Worm (Caenorhabditis elegans) whole organism, mixed stage, embryonic: ENCODE measurements around the gene F20B6.5.
"Not testable (repeated sequence)": the region's sequence is repeated elsewhere in the genome, so short reads cannot be mapped to it uniquely, and the experiment has no call there.

ENCODE experiments used
- M03D4.4 ChIP-seq: sonication (generic microtip); optimal IDR thresholded peaks from 2 replicates; lab custom pipeline; 2017; ENCODE audit warnings: mild to moderate bottlenecking, missing genetic modification characterization, missing compliant biosample characterization
- bed-3 ChIP-seq: fragments of 200-800 bp; sonication (Bioruptor generic); optimal IDR thresholded peaks from 3 replicates; lab custom pipeline; 2018; ENCODE audit warnings: mild to moderate bottlenecking, missing genetic modification characterization, moderate library complexity, missing compliant biosample characterization
- blmp-1 ChIP-seq: fragments of 150-350 bp; optimal IDR thresholded peaks from 2 replicates; lab custom pipeline; 2014; ENCODE audit warnings: missing biosample characterization, missing genetic modification characterization
- ceh-43 ChIP-seq: fragments of 200-800 bp; sonication (Bioruptor generic); optimal IDR thresholded peaks from 2 replicates; lab custom pipeline; 2018; ENCODE audit warnings: mild to moderate bottlenecking, missing genetic modification characterization, moderate library complexity, missing compliant biosample characterization
- ceh-83 ChIP-seq: fragments of 200-800 bp; sonication (Bioruptor generic); optimal IDR thresholded peaks from 2 replicates; lab custom pipeline; 2018; ENCODE audit warnings: mild to moderate bottlenecking, missing genetic modification characterization, missing compliant biosample characterization
- ces-1 ChIP-seq: fragments of 150-350 bp; optimal IDR thresholded peaks from 2 replicates; lab custom pipeline; 2014; ENCODE audit warnings: missing biosample characterization, missing genetic modification reagents, missing genetic modification characterization
- cnd-1 ChIP-seq: fragments of 200-800 bp; sonication (Bioruptor generic); optimal IDR thresholded peaks from 2 replicates; lab custom pipeline; 2018; ENCODE audit warnings: mild to moderate bottlenecking, missing genetic modification characterization, missing compliant biosample characterization
- drap-1 ChIP-seq: fragments of 200-800 bp; sonication (Bioruptor generic); optimal IDR thresholded peaks from 3 replicates; lab custom pipeline; 2018; ENCODE audit warnings: mild to moderate bottlenecking, missing genetic modification characterization, missing compliant biosample characterization
- elt-1 ChIP-seq: sonication (generic microtip); optimal IDR thresholded peaks from 2 replicates; lab custom pipeline; 2017; ENCODE audit warnings: missing genetic modification characterization, mild to moderate bottlenecking, missing compliant biosample characterization, antibody characterized with exemption, moderate library complexity, borderline replicate concordance; ENCODE audit not compliant: insufficient read depth
- elt-3 ChIP-seq: fragments of 150-350 bp; optimal IDR thresholded peaks from 2 replicates; lab custom pipeline; 2014; ENCODE audit warnings: missing biosample characterization, missing genetic modification characterization
- ham-2 ChIP-seq: fragments of 200-800 bp; sonication (Bioruptor generic); optimal IDR thresholded peaks from 2 replicates; lab custom pipeline; 2018; ENCODE audit warnings: mild to moderate bottlenecking, missing genetic modification characterization, missing compliant biosample characterization
- hlh-1 ChIP-seq: fragments of 150-350 bp; optimal IDR thresholded peaks from 2 replicates; lab custom pipeline; 2014; ENCODE audit warnings: missing biosample characterization, missing genetic modification reagents, missing genetic modification characterization
- lin-13 ChIP-seq: fragments of 150-350 bp; optimal IDR thresholded peaks from 2 replicates; lab custom pipeline; 2014; ENCODE audit warnings: missing biosample characterization, missing genetic modification characterization
- lsy-2 ChIP-seq: fragments of 150-350 bp; optimal IDR thresholded peaks from 2 replicates; lab custom pipeline; 2014; ENCODE audit warnings: missing biosample characterization, missing genetic modification characterization
- mab-5 ChIP-seq: fragments of 150-350 bp; optimal IDR thresholded peaks from 2 replicates; lab custom pipeline; 2014; ENCODE audit warnings: missing biosample characterization, missing genetic modification characterization
- mep-1 ChIP-seq: fragments of 150-350 bp; optimal IDR thresholded peaks from 2 replicates; lab custom pipeline; 2017; ENCODE audit warnings: missing biosample characterization, missing genetic modification reagents, missing genetic modification characterization, inconsistent platforms
- nhr-12 ChIP-seq: fragments of 150-350 bp; optimal IDR thresholded peaks from 2 replicates; lab custom pipeline; 2014; ENCODE audit warnings: missing biosample characterization, missing genetic modification characterization
- nhr-2 ChIP-seq: fragments of 150-350 bp; optimal IDR thresholded peaks from 2 replicates; lab custom pipeline; 2014; ENCODE audit warnings: missing biosample characterization, missing genetic modification characterization
- nhr-237 ChIP-seq: fragments of 150-350 bp; optimal IDR thresholded peaks from 2 replicates; lab custom pipeline; 2014; ENCODE audit warnings: missing biosample characterization, missing genetic modification characterization
- nhr-28 ChIP-seq: fragments of 150-350 bp; optimal IDR thresholded peaks from 2 replicates; lab custom pipeline; 2014; ENCODE audit warnings: missing biosample characterization, missing genetic modification characterization
- nhr-76 ChIP-seq: sonication (generic microtip); optimal IDR thresholded peaks from 2 replicates; lab custom pipeline; 2017; ENCODE audit warnings: missing biosample characterization, missing genetic modification characterization
- pha-4 ChIP-seq: fragments of 150-350 bp; optimal IDR thresholded peaks from 2 replicates; lab custom pipeline; 2018; ENCODE audit warnings: missing biosample characterization, missing genetic modification reagents, missing genetic modification characterization
- sem-2 ChIP-seq: fragments of 200-800 bp; sonication (Bioruptor generic); optimal IDR thresholded peaks from 2 replicates; lab custom pipeline; 2018; ENCODE audit warnings: mild to moderate bottlenecking, missing genetic modification characterization, missing compliant biosample characterization
- snpc-4 ChIP-seq: fragments of 150-350 bp; optimal IDR thresholded peaks from 2 replicates; lab custom pipeline; 2014; ENCODE audit warnings: missing biosample characterization, missing genetic modification characterization
- sptf-1 ChIP-seq: sonication (generic microtip); optimal IDR thresholded peaks from 2 replicates; lab custom pipeline; 2017; ENCODE audit warnings: mild to moderate bottlenecking, missing genetic modification characterization, moderate library complexity, missing compliant biosample characterization
- unc-120 ChIP-seq: sonication (generic microtip); optimal IDR thresholded peaks from 2 replicates; lab custom pipeline; 2017; ENCODE audit warnings: missing genetic modification characterization, missing compliant biosample characterization; ENCODE audit not compliant: poor library complexity, severe bottlenecking
- unc-39 ChIP-seq: fragments of 150-350 bp; optimal IDR thresholded peaks from 2 replicates; lab custom pipeline; 2014; ENCODE audit warnings: missing biosample characterization, missing genetic modification characterization
- unc-62 ChIP-seq: fragments of 150-350 bp; optimal IDR thresholded peaks from 2 replicates; lab custom pipeline; 2014; ENCODE audit warnings: missing biosample characterization, missing genetic modification reagents, missing genetic modification characterization
- ztf-11 ChIP-seq: fragments of 150-350 bp; optimal IDR thresholded peaks from 2 replicates; lab custom pipeline; 2014; ENCODE audit warnings: missing biosample characterization, missing genetic modification characterization

Gene F20B6.5

DNA sequence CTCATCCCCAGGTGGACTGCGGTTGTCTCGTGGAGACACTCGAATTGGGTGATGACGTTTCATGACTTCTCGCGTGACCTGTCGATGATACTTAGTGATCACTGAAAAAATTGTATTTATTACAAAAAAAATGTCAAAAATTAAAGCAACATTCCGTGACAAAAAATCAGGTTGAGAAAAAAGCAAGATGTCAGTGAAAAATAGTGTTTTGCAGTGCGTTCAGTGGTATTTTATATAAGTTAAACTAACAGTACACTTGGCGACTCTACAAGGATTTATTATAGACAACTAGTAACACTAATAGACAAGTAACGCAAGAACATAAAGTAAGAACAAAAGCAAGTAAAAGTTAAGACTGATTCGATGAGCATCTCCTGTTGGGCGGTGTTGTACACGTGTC, at the start of gene F20B6.5:
Gene F20B6.5 (minus strand): TSS at position 101 of the 400 bp plus-strand sequence.
- TF ChIP-seq ceh-83; blmp-1 (tag; lab: Kevin White, UChicago); unc-62 (GFP tag; lab: Kevin White, UChicago): not testable (repeated sequence)

DNA sequence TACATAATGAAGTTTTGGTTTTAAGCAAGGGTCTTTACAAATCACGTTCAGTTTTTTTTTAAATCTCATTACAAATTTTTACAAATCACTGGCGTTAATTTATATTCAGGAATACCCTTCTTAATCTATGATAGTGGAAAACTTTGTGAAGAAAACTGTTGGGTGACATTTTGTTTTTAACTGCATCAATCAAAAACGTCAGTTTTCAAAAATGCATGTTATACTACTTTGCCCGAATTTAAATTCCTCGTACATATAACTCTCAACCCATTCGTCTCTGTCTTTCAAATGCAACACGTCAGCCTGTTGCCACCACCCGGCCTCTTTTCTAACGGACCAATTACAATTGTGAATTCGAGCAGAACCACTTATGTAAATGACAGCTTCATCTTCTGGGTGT, 49.2 kb upstream of the F20B6.5 start, which contains the start of gene hlh-13:
Gene hlh-13 (plus strand): TSS at position 301 of the 400 bp plus-strand sequence.
- TF ChIP-seq ceh-83 (no peak), nhr-237 (tag; lab: Kevin White, UChicago) (no peak), bed-3 (GFP tag; lab: Kevin White, UChicago) (no peak), lin-13 (tag; lab: Kevin White, UChicago) (no peak), unc-39 (no peak), elt-1 (no peak), ham-2 (GFP tag; lab: Kevin White, UChicago) (no peak)
- TF ChIP-seq, all 35 proteins: peak for 0

DNA sequence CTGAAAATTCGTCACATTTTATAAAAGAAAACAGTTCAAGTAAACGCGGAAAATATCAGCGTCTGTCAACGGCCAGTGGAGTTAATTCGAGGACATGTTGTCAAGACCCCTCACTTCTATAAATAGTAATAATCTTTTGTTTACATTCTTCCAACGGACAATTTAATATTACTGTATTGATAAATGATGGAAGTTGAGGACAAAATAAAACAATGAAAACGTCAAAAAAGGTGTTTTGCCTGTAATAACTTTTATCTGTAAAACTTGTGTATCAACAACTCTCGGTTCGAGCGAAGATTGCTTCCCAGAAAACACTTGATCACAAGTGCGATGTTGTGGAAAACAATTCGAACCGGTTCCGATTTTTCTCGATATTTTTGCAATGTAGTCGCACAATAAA, 48.7 kb upstream of the F20B6.5 start:
- TF ChIP-seq nhr-28 (tag; lab: Kevin White, UChicago), result no peak
- no peak for TF ChIP-seq lsy-2
- TF ChIP-seq nhr-237 (tag; lab: Kevin White, UChicago), result no peak
- TF ChIP-seq mep-1 (tag; lab: Kevin White, UChicago), result no peak
- no peak for TF ChIP-seq ham-2 (GFP tag; lab: Kevin White, UChicago)
- TF ChIP-seq nhr-2 (tag; lab: Kevin White, UChicago), result no peak
- no peak for TF ChIP-seq ztf-11

DNA sequence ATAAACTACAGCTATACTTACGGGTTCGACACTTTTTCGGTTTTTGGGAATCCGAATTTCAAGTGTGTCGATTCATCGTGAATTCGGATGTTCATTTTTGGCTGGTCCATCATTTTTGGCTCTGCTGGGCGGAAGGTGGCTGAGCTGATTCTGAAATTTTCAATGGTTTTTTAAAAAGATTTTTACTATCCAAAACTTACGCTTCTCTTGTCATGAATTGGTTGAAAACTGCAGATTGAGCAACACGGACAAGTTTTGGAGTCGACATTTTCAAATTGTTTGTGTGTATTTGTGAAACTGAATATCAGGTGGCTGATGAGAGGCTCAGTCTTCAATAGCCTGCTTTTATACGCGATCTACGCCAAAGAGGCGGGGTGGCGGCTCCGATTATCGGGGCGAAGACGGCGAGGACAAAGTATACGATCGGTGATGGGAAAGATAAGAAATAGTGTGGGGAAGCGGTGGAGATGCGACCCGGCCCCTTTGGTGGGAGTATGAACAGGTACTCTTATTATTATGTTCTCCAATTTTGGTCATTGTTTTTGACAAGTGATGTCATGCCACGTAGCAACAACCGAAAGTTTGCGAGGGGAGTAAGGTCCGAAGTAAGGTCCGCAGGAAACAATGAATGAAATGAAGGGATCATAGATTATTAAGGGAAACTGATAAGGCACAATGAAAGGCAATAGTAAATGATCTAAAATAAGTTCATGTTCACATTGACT, 47.3 kb upstream of the F20B6.5 start, which contains the start of gene F48D6.4:
Gene F48D6.4 (minus strand): TSS at position 346 of the 725 bp plus-strand sequence.
- TF ChIP-seq hlh-1 (tag; lab: Kevin White, UChicago) (peak; percentile 41), nhr-237 (tag; lab: Kevin White, UChicago) (no peak), nhr-76 (tag; lab: Kevin White, UChicago) (no peak), unc-39 (no peak), ces-1 (GFP tag; lab: Kevin White, UChicago) (no peak)

DNA sequence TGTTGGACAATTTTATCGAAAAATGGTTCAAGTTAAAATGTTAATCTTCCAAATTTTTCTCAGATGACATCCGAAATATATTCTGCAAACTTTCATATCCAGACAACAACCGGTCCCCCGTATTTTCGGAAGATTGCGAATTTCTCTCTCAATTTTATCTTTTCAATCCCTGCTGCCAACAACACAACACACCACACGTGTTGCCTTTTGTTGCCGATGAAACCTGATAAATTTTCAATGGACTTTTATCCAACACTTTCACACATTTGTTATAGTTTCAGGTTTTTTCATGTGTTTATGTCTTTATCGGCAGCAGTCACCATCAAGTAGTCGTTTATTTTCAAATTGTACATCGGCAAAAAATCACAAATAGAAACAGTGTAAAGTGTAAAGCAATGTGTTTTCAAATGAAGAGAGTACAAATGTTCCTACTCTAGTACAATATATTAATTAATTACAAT, 46.5 kb upstream of the F20B6.5 start:
- TF ChIP-seq unc-39 (no peak), elt-3 (tag; lab: Kevin White, UChicago) (no peak), cnd-1 (tag; lab: Kevin White, UChicago) (no peak), nhr-12 (tag; lab: Kevin White, UChicago) (no peak), sem-2 (no peak), pha-4 (tag; lab: Kevin White, UChicago) (no peak), nhr-2 (tag; lab: Kevin White, UChicago) (no peak), sptf-1 (no peak), M03D4.4 (no peak), nhr-237 (tag; lab: Kevin White, UChicago) (no peak), bed-3 (GFP tag; lab: Kevin White, UChicago) (no peak), hlh-1 (tag; lab: Kevin White, UChicago) (peak; percentile 29), ceh-43 (GFP tag; lab: Kevin White, UChicago) (no peak), mab-5 (tag; lab: Kevin White, UChicago) (no peak), blmp-1 (tag; lab: Kevin White, UChicago) (no peak), unc-120 (peak; percentile 10), snpc-4 (tag; lab: Kevin White, UChicago) (no peak), unc-62 (GFP tag; lab: Kevin White, UChicago) (peak; percentile 15), drap-1 (no peak), nhr-28 (tag; lab: Kevin White, UChicago) (no peak), ces-1 (GFP tag; lab: Kevin White, UChicago) (no peak)

DNA sequence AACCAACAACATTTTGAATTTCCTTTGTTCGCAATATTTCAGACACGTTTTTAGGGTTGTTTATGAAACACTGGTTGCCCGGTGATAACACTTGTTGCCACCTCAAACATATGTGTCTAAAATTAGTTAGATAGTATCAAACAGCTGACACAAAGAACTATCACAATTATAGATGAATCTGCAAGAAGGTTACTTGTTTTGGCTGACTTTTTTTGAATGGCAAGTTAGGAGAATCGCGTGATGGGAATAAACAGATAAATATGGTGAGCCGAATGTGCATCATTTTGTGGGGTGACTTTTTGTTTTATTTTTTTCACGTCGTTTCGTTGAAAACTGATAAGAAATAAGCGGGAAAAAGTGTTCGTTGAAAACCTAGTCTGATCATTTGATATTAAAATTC, 45.4 kb upstream of the F20B6.5 start:
- TF ChIP-seq mab-5 (tag; lab: Kevin White, UChicago) (no peak), unc-120 (no peak)
